Fruit fly (Drosophila melanogaster): ENCODE measurements around the gene CG43814.

dm6 chr2L:18815194-18815593 lies 10.0 kb upstream of the CG43814 start:
- TF ChIP-seq esn (GFP tag; optimal IDR thresholded peaks at IDR 0.05): no peak
- TF ChIP-seq pdm3 (GFP tag; optimal IDR thresholded peaks at IDR 0.05): no peak
- no peak for TF ChIP-seq dsx (GFP tag; optimal IDR thresholded peaks at IDR 0.05; ENCODE audit: poor library complexity, severe bottlenecking)
- TF ChIP-seq CG8319 (GFP tag; optimal IDR thresholded peaks at IDR 0.05): no peak
- no peak for TF ChIP-seq topi (GFP tag; optimal IDR thresholded peaks at IDR 0.05)
- no peak for TF ChIP-seq CG32006 (GFP tag; optimal IDR thresholded peaks at IDR 0.05)
- TF ChIP-seq CG16779 (tag; optimal IDR thresholded peaks at IDR 0.05): no peak
- TF ChIP-seq Gug (GFP tag; IDR thresholded peaks at IDR 0.05): no peak
- TF ChIP-seq acj6 (GFP tag; optimal IDR thresholded peaks at IDR 0.05): no peak
- TF ChIP-seq CG15336 (GFP tag; IDR thresholded peaks at IDR 0.05): no peak
- no peak for TF ChIP-seq Hr39 (GFP tag; optimal IDR thresholded peaks at IDR 0.05)
- no peak for TF ChIP-seq Ets21C (GFP tag; optimal IDR thresholded peaks at IDR 0.05)

All from whole organism, prepupa.